Fruit fly (Drosophila melanogaster) whole organism, embryonic: ENCODE data around the gene sicily.

ENCODE experiments used
- Atf6 ChIP-seq: fragments of 200-800 bp; sonication (Bioruptor generic); IDR thresholded peaks from 2 replicates; pipeline ENCODE4 v1.3.6; 2022; ENCODE audit warnings: missing biosample characterization, missing genetic modification characterization
- BtbVII ChIP-seq: fragments of 200-800 bp; sonication (Bioruptor generic); optimal IDR thresholded peaks from 3 replicates; lab custom pipeline; 2017; ENCODE audit warnings: missing biosample characterization, mild to moderate bottlenecking, missing genetic modification characterization
- CG10321 ChIP-seq: fragments of 200-800 bp; sonication (Bioruptor generic); IDR thresholded peaks from 2 replicates; pipeline ENCODE4 v1.3.6; 2022; ENCODE audit warnings: missing biosample characterization, missing genetic modification characterization
- CG10654 ChIP-seq: fragments of 200-800 bp; sonication (Bioruptor generic); optimal IDR thresholded peaks from 2 replicates; lab custom pipeline; 2016; ENCODE audit warnings: missing biosample characterization, missing genetic modification characterization
- CG12104 ChIP-seq: fragments of 200-800 bp; sonication (Bioruptor generic); optimal IDR thresholded peaks from 3 replicates; lab custom pipeline; 2016; ENCODE audit warnings: missing biosample characterization, missing genetic modification characterization
- CG14667 ChIP-seq: fragments of 200-800 bp; sonication (Bioruptor generic); IDR thresholded peaks from 2 replicates; pipeline ENCODE4 v1.3.6; 2022; ENCODE audit warnings: missing biosample characterization, missing genetic modification characterization
- CG16815 ChIP-seq: fragments of 200-800 bp; sonication (Bioruptor generic); optimal IDR thresholded peaks from 3 replicates; lab custom pipeline; 2017; ENCODE audit warnings: missing biosample characterization, mild to moderate bottlenecking, missing genetic modification characterization
- CG17612 ChIP-seq: fragments of 200-800 bp; sonication (Bioruptor generic); IDR thresholded peaks from 2 replicates; pipeline ENCODE4 v1.3.6; 2022; ENCODE audit warnings: missing biosample characterization, missing genetic modification characterization
- CG17802 ChIP-seq: fragments of 200-800 bp; sonication (Bioruptor generic); optimal IDR thresholded peaks from 2 replicates; lab custom pipeline; 2018; ENCODE audit warnings: missing biosample characterization, mild to moderate bottlenecking, missing genetic modification characterization, moderate library complexity
- CG1832 ChIP-seq: fragments of 200-800 bp; sonication (Bioruptor generic); optimal IDR thresholded peaks from 2 replicates; lab custom pipeline; 2017; ENCODE audit warnings: missing biosample characterization, mild to moderate bottlenecking, missing genetic modification characterization, inconsistent platforms
- CG2120 ChIP-seq: fragments of 200-800 bp; sonication (Bioruptor generic); optimal IDR thresholded peaks from 3 replicates; lab custom pipeline; 2016; ENCODE audit warnings: missing biosample characterization, missing genetic modification characterization
- CG2202 ChIP-seq: fragments of 200-800 bp; sonication (Bioruptor generic); optimal IDR thresholded peaks from 2 replicates; lab custom pipeline; 2018; ENCODE audit warnings: missing biosample characterization, mild to moderate bottlenecking, missing genetic modification characterization
- CG2712 ChIP-seq: fragments of 200-800 bp; optimal IDR thresholded peaks from 3 replicates; lab custom pipeline; 2019; ENCODE audit warnings: missing biosample characterization, mild to moderate bottlenecking, missing genetic modification characterization, moderate library complexity
- CG32532 ChIP-seq: fragments of 200-800 bp; sonication (Bioruptor generic); IDR thresholded peaks from 2 replicates; pipeline ENCODE4 v1.3.6; 2022; ENCODE audit warnings: missing biosample characterization, missing genetic modification characterization
- CG42726 ChIP-seq: fragments of 200-800 bp; sonication (Bioruptor generic); IDR thresholded peaks from 2 replicates; pipeline ENCODE4 v1.3.6; 2022; ENCODE audit warnings: missing biosample characterization, missing genetic modification characterization; ENCODE audit not compliant: partially characterized antibody
- CG5953 ChIP-seq: fragments of 200-800 bp; sonication (Bioruptor generic); IDR thresholded peaks from 2 replicates; pipeline ENCODE4 v1.3.6; 2022; ENCODE audit warnings: missing biosample characterization, missing genetic modification characterization
- CG6791 ChIP-seq: fragments of 200-800 bp; sonication (Bioruptor generic); IDR thresholded peaks from 3 replicates; pipeline ENCODE4 v1.3.6; 2022; ENCODE audit warnings: missing biosample characterization, missing genetic modification characterization; ENCODE audit not compliant: partially characterized antibody
- CG6813 ChIP-seq: fragments of 200-800 bp; sonication (Bioruptor generic); optimal IDR thresholded peaks from 2 replicates; lab custom pipeline; 2017; ENCODE audit warnings: missing biosample characterization, missing genetic modification characterization, mild to moderate bottlenecking, moderate library complexity, missing genetic modification reagents
- CG9817 ChIP-seq: fragments of 200-800 bp; sonication (Bioruptor generic); optimal IDR thresholded peaks from 2 replicates; lab custom pipeline; 2018; ENCODE audit warnings: missing biosample characterization, mild to moderate bottlenecking, missing genetic modification characterization, moderate library complexity
- CG9932 ChIP-seq: fragments of 200-800 bp; sonication (Bioruptor generic); IDR thresholded peaks from 2 replicates; pipeline ENCODE4 v1.3.6; 2022; ENCODE audit warnings: missing biosample characterization, missing genetic modification characterization
- Dad ChIP-seq: fragments of 200-800 bp; sonication (Bioruptor generic); optimal IDR thresholded peaks from 3 replicates; lab custom pipeline; 2016; ENCODE audit warnings: missing biosample characterization, missing genetic modification characterization
- Dbx ChIP-seq: fragments of 200-800 bp; sonication (Bioruptor generic); IDR thresholded peaks from 3 replicates; pipeline ENCODE4 v1.3.6; 2022; ENCODE audit warnings: missing biosample characterization, missing genetic modification characterization
- Doc2 ChIP-seq: fragments of 200-800 bp; sonication (Bioruptor generic); IDR thresholded peaks from 2 replicates; pipeline ENCODE4 v1.3.6; 2022; ENCODE audit warnings: missing biosample characterization, missing genetic modification characterization
- Doc3 ChIP-seq: fragments of 200-800 bp; sonication (Bioruptor generic); IDR thresholded peaks from 3 replicates; pipeline ENCODE4 v1.3.6; 2022; ENCODE audit warnings: missing biosample characterization, missing genetic modification characterization; ENCODE audit not compliant: partially characterized antibody
- E2f2 ChIP-seq: fragments of 200-800 bp; sonication (Bioruptor generic); IDR thresholded peaks from 2 replicates; pipeline ENCODE4 v1.3.6; 2022; ENCODE audit warnings: missing biosample characterization, missing genetic modification characterization
- ERR ChIP-seq: fragments of 200-800 bp; sonication (Bioruptor generic); optimal IDR thresholded peaks from 2 replicates; lab custom pipeline; 2016; ENCODE audit warnings: missing biosample characterization, missing genetic modification characterization
- Ets97D ChIP-seq: fragments of 200-800 bp; sonication (Bioruptor generic); optimal IDR thresholded peaks from 3 replicates; lab custom pipeline; 2016; ENCODE audit warnings: missing biosample characterization, missing genetic modification characterization
- Kr ChIP-seq: fragments of 200-800 bp; sonication (Bioruptor generic); optimal IDR thresholded peaks from 2 replicates; lab custom pipeline; 2017; ENCODE audit warnings: missing biosample characterization, mild to moderate bottlenecking, missing genetic modification characterization
- Lim3 ChIP-seq: fragments of 200-800 bp; sonication (Bioruptor generic); IDR thresholded peaks from 2 replicates; pipeline ENCODE4 v1.3.6; 2022; ENCODE audit warnings: missing biosample characterization, missing genetic modification characterization
- NK7.1 ChIP-seq: fragments of 200-800 bp; sonication (Bioruptor generic); optimal IDR thresholded peaks from 3 replicates; lab custom pipeline; 2016; ENCODE audit warnings: missing biosample characterization, missing genetic modification characterization
- NfI ChIP-seq: fragments of 200-800 bp; sonication (Bioruptor generic); optimal IDR thresholded peaks from 3 replicates; lab custom pipeline; 2018; ENCODE audit warnings: missing biosample characterization, mild to moderate bottlenecking, missing genetic modification characterization, moderate library complexity
- Scr ChIP-seq: fragments of 200-800 bp; sonication (Bioruptor generic); IDR thresholded peaks from 2 replicates; pipeline ENCODE4 v1.3.6; 2022; ENCODE audit warnings: missing biosample characterization, missing genetic modification characterization; ENCODE audit not compliant: partially characterized antibody
- Sox100B ChIP-seq: fragments of 200-800 bp; sonication (Bioruptor generic); optimal IDR thresholded peaks from 3 replicates; lab custom pipeline; 2018; ENCODE audit warnings: missing biosample characterization, mild to moderate bottlenecking, missing genetic modification characterization
- Sry-β ChIP-seq: fragments of 200-800 bp; sonication (Bioruptor generic); optimal IDR thresholded peaks from 2 replicates; lab custom pipeline; 2018; ENCODE audit warnings: missing biosample characterization, mild to moderate bottlenecking, missing genetic modification characterization, moderate library complexity
- Xbp1 ChIP-seq: fragments of 200-800 bp; sonication (Bioruptor generic); optimal IDR thresholded peaks from 3 replicates; lab custom pipeline; 2016; ENCODE audit warnings: missing biosample characterization, mild to moderate bottlenecking, missing genetic modification characterization
- ap ChIP-seq: fragments of 200-800 bp; sonication (Bioruptor generic); IDR thresholded peaks from 2 replicates; pipeline ENCODE4 v1.3.6; 2022; ENCODE audit warnings: missing biosample characterization, missing genetic modification characterization
- chinmo ChIP-seq: fragments of 200-800 bp; sonication (Bioruptor generic); IDR thresholded peaks from 4 replicates; pipeline ENCODE4 v1.3.6; 2022; ENCODE audit warnings: missing biosample characterization, missing genetic modification characterization; ENCODE audit not compliant: partially characterized antibody
- chm ChIP-seq: fragments of 200-800 bp; sonication (Bioruptor generic); IDR thresholded peaks from 2 replicates; pipeline ENCODE4 v1.3.6; 2022; ENCODE audit warnings: missing biosample characterization, missing genetic modification characterization
- croc ChIP-seq: fragments of 200-800 bp; sonication (Bioruptor generic); conservative IDR thresholded peaks from 3 replicates; pipeline ENCODE4 v1.3.6; 2022; ENCODE audit warnings: missing biosample characterization, missing genetic modification characterization
- cwo ChIP-seq: fragments of 200-800 bp; sonication (Bioruptor generic); optimal IDR thresholded peaks from 3 replicates; lab custom pipeline; 2017; ENCODE audit warnings: missing biosample characterization, missing genetic modification characterization, mild to moderate bottlenecking, moderate library complexity, missing genetic modification reagents
- fd3F ChIP-seq: fragments of 200-800 bp; sonication (Bioruptor generic); optimal IDR thresholded peaks from 2 replicates; lab custom pipeline; 2018; ENCODE audit warnings: missing biosample characterization, mild to moderate bottlenecking, missing genetic modification characterization, moderate library complexity
- ftz-f1 ChIP-seq: fragments of 200-800 bp; sonication (Bioruptor generic); optimal IDR thresholded peaks from 2 replicates; lab custom pipeline; 2016; ENCODE audit warnings: missing biosample characterization, missing genetic modification characterization
- gsb ChIP-seq: fragments of 200-800 bp; sonication (Bioruptor generic); IDR thresholded peaks from 2 replicates; pipeline ENCODE4 v1.3.6; 2022; ENCODE audit warnings: missing biosample characterization, missing genetic modification characterization
- hb ChIP-seq: fragments of 200-800 bp; sonication (Bioruptor generic); IDR thresholded peaks from 3 replicates; pipeline ENCODE4 v1.3.6; 2022; ENCODE audit warnings: missing biosample characterization, missing genetic modification characterization; ENCODE audit not compliant: partially characterized antibody
- lmd ChIP-seq: fragments of 200-800 bp; sonication (Bioruptor generic); IDR thresholded peaks from 2 replicates; pipeline ENCODE4 v1.3.6; 2022; ENCODE audit warnings: missing biosample characterization, missing genetic modification characterization
- pb ChIP-seq: fragments of 200-800 bp; sonication (Bioruptor generic); optimal IDR thresholded peaks from 3 replicates; lab custom pipeline; 2016; ENCODE audit warnings: missing biosample characterization, missing genetic modification characterization
- peb ChIP-seq: fragments of 200-800 bp; sonication (Bioruptor generic); IDR thresholded peaks from 2 replicates; pipeline ENCODE4 v1.3.6; 2022; ENCODE audit warnings: missing biosample characterization, missing genetic modification characterization
- run ChIP-seq: fragments of 200-800 bp; sonication (Bioruptor generic); optimal IDR thresholded peaks from 3 replicates; lab custom pipeline; 2018; ENCODE audit warnings: missing biosample characterization, mild to moderate bottlenecking, missing genetic modification characterization
- shn ChIP-seq: fragments of 200-800 bp; sonication (Bioruptor generic); optimal IDR thresholded peaks from 3 replicates; lab custom pipeline; 2016; ENCODE audit warnings: missing biosample characterization, missing genetic modification characterization
- slbo ChIP-seq: fragments of 200-800 bp; sonication (Bioruptor generic); IDR thresholded peaks from 2 replicates; pipeline ENCODE4 v1.3.6; 2022; ENCODE audit warnings: missing biosample characterization, missing genetic modification characterization
- sob ChIP-seq: fragments of 200-800 bp; sonication (Bioruptor generic); IDR thresholded peaks from 2 replicates; pipeline ENCODE4 v1.3.6; 2022; ENCODE audit warnings: missing biosample characterization, missing genetic modification characterization
- trh ChIP-seq: fragments of 200-800 bp; sonication (Bioruptor generic); optimal IDR thresholded peaks from 2 replicates; lab custom pipeline; 2016; ENCODE audit warnings: missing biosample characterization, missing genetic modification characterization

The sicily gene

dm6 chrX:11885356-11885755 is 6.2 kb upstream of the sicily start (continued):
- no peak for TF ChIP-seq CG1832 (GFP tag; lab: Kevin White, UChicago)
- TF ChIP-seq BtbVII (GFP tag; lab: Kevin White, UChicago) = peak; percentile 62
- TF ChIP-seq Doc3 (GFP tag; lab: Robert Waterston, UW) = no peak
- no peak for TF ChIP-seq NK7.1 (GFP tag; lab: Kevin White, UChicago)
- TF ChIP-seq CG10321 (GFP tag; lab: Robert Waterston, UW) = no peak
- TF ChIP-seq CG9932 (GFP tag; lab: Robert Waterston, UW) = peak; percentile 58
- no peak for TF ChIP-seq Ets97D (GFP tag; lab: Kevin White, UChicago)
- TF ChIP-seq CG10654 (GFP tag; lab: Kevin White, UChicago) = no peak
- no peak for TF ChIP-seq peb (GFP tag; lab: Robert Waterston, UW)
- TF ChIP-seq ap (GFP tag; lab: Robert Waterston, UW) = no peak
- no peak for TF ChIP-seq shn (GFP tag; lab: Kevin White, UChicago)
- no peak for TF ChIP-seq CG6791
- peak; percentile 44; the same call in 1 of the 3 replicates for TF ChIP-seq Dbx (GFP tag; lab: Robert Waterston, UW)
- TF ChIP-seq CG6813 (GFP tag; lab: Kevin White, UChicago) = peak; percentile 27
- TF ChIP-seq Sox100B = peak; percentile 51
- peak; percentile 46 for TF ChIP-seq cwo
- TF ChIP-seq sob (GFP tag; lab: Robert Waterston, UW) = no peak
- peak; percentile 49; the same call in 1 of the 2 replicates for TF ChIP-seq CG32532
- TF ChIP-seq gsb = no peak
- TF ChIP-seq Xbp1 = peak; percentile 33
- 0 out of 2 replicates have a peak, but pooled peaks have one; percentile 15 for TF ChIP-seq chm (GFP tag; lab: Robert Waterston, UW)
- no peak for TF ChIP-seq hb (GFP tag; lab: Robert Waterston, UW)
- TF ChIP-seq Dad = no peak
- TF ChIP-seq CG2202 (tag; lab: Kevin White, UChicago) = no peak
- TF ChIP-seq run (tag; lab: Kevin White, UChicago) = no peak
- no peak for TF ChIP-seq croc (GFP tag; lab: Robert Waterston, UW)
- no peak for TF ChIP-seq Doc2 (GFP tag; lab: Robert Waterston, UW)
- TF ChIP-seq chinmo (GFP tag; lab: Robert Waterston, UW) = no peak
- no peak for TF ChIP-seq CG17802 (tag; lab: Kevin White, UChicago)
- TF ChIP-seq Sry-β (GFP tag; lab: Kevin White, UChicago) = no peak
- TF ChIP-seq trh (GFP tag; lab: Kevin White, UChicago) = no peak
- TF ChIP-seq Atf6 (GFP tag; lab: Robert Waterston, UW) = peak; percentile 59; the same call in 1 of the 2 replicates
- peak; percentile 54 for TF ChIP-seq CG9817
- no peak for TF ChIP-seq Scr (GFP tag; lab: Robert Waterston, UW)
- TF ChIP-seq slbo = peak; percentile 60
- TF ChIP-seq Kr (GFP tag; lab: Kevin White, UChicago) = no peak
- no peak for TF ChIP-seq ftz-f1 (GFP tag; lab: Kevin White, UChicago)
- TF ChIP-seq CG5953 (GFP tag; lab: Robert Waterston, UW) = no peak
- peak; percentile 48 for TF ChIP-seq fd3F (GFP tag; lab: Kevin White, UChicago)
- no peak for TF ChIP-seq E2f2 (GFP tag; lab: Robert Waterston, UW)
- no peak for TF ChIP-seq CG14667 (GFP tag; lab: Robert Waterston, UW)
- no peak for TF ChIP-seq pb (GFP tag; lab: Kevin White, UChicago)
- peak; percentile 41 for TF ChIP-seq NfI
- peak; percentile 40 for TF ChIP-seq CG2120 (GFP tag; lab: Kevin White, UChicago)
- peak; percentile 50; the same call in 1 of the 2 replicates for TF ChIP-seq lmd
- no peak for TF ChIP-seq CG42726 (GFP tag; lab: Robert Waterston, UW)
- TF ChIP-seq CG17612 = no peak
- TF ChIP-seq CG2712 (tag; lab: Kevin White, UChicago) = peak; percentile 10
- no peak for TF ChIP-seq ERR (GFP tag; lab: Kevin White, UChicago)
- no peak for TF ChIP-seq CG16815
- peak; percentile 29 for TF ChIP-seq CG12104 (GFP tag; lab: Kevin White, UChicago)
- no peak for TF ChIP-seq Lim3 (GFP tag; lab: Robert Waterston, UW)
